Worm (Caenorhabditis elegans) whole organism, young adult: ENCODE results near the gene ZK632.2.

ENCODE experiments used
- B0035.1 ChIP-seq: sonication (generic microtip); optimal IDR thresholded peaks from 2 replicates; lab custom pipeline; 2016; ENCODE audit warnings: missing genetic modification characterization, mild to moderate bottlenecking, missing compliant biosample characterization, missing genotype, missing genetic modification reagents
- B0336.3 ChIP-seq: fragments of 200-800 bp; sonication (Bioruptor generic); IDR thresholded peaks from 2 replicates; pipeline ENCODE4 v1.3.6; 2022; ENCODE audit warnings: missing genetic modification characterization, missing compliant biosample characterization
- D2030.7 ChIP-seq: fragments of 200-800 bp; sonication (Bioruptor generic); IDR thresholded peaks from 2 replicates; pipeline ENCODE4 v1.3.6; 2022; ENCODE audit warnings: missing genetic modification reagents, missing genetic modification characterization, missing compliant biosample characterization
- F23B12.7 ChIP-seq: sonication (generic microtip); optimal IDR thresholded peaks from 2 replicates; lab custom pipeline; 2017; ENCODE audit warnings: missing genetic modification characterization, mild to moderate bottlenecking, missing compliant biosample characterization, antibody characterized with exemption, moderate library complexity; ENCODE audit not compliant: insufficient read depth
- F33H1.4 ChIP-seq: fragments of 200-800 bp; sonication (Bioruptor generic); IDR thresholded peaks from 2 replicates; pipeline ENCODE4 v1.3.6; 2022; ENCODE audit warnings: missing genetic modification reagents, missing genetic modification characterization, missing compliant biosample characterization
- F37B4.10 ChIP-seq: fragments of 200-800 bp; sonication (Bioruptor generic); IDR thresholded peaks from 2 replicates; pipeline ENCODE4 v1.3.6; 2022; ENCODE audit warnings: missing genetic modification characterization, missing compliant biosample characterization
- F49E8.2 ChIP-seq: sonication (generic microtip); optimal IDR thresholded peaks from 3 replicates; lab custom pipeline; 2017; ENCODE audit warnings: missing genetic modification characterization, mild to moderate bottlenecking, missing compliant biosample characterization, antibody characterized with exemption, moderate library complexity; ENCODE audit not compliant: insufficient read depth
- F52B5.7 ChIP-seq: sonication (generic microtip); optimal IDR thresholded peaks from 2 replicates; lab custom pipeline; 2016; ENCODE audit warnings: mild to moderate bottlenecking, missing genetic modification characterization, missing compliant biosample characterization
- T07F8.4 ChIP-seq: sonication (generic microtip); optimal IDR thresholded peaks from 2 replicates; lab custom pipeline; 2016; ENCODE audit warnings: mild to moderate bottlenecking, missing genetic modification characterization, moderate library complexity, missing compliant biosample characterization
- Y53G8AR.9 ChIP-seq: fragments of 200-800 bp; sonication (Bioruptor generic); conservative IDR thresholded peaks from 2 replicates; pipeline ENCODE4 v1.3.6; 2022; ENCODE audit warnings: missing genetic modification reagents, missing genetic modification characterization, missing compliant biosample characterization
- Y56A3A.18 ChIP-seq: fragments of 200-800 bp; sonication (Bioruptor generic); IDR thresholded peaks from 2 replicates; pipeline ENCODE4 v1.3.6; 2022; ENCODE audit warnings: missing genetic modification reagents, missing genetic modification characterization, missing compliant biosample characterization
- ama-1 ChIP-seq, 3 experiments: fragments of 150-350 bp in 1 of 3; sonication (generic microtip) in 2 of 3; optimal IDR thresholded peaks; 2 replicates each; lab custom pipeline; 2014 to 2018; ENCODE audit warnings: missing biosample characterization in 2 of 3, missing genetic modification characterization in 2 of 3, missing genetic modification reagents in 2 of 3
- attf-5 ChIP-seq: fragments of 200-800 bp; sonication (Bioruptor generic); optimal IDR thresholded peaks from 2 replicates; lab custom pipeline; 2018; ENCODE audit warnings: mild to moderate bottlenecking, missing genetic modification characterization, missing compliant biosample characterization
- ccch-3 ChIP-seq: fragments of 200-800 bp; sonication (Bioruptor generic); optimal IDR thresholded peaks from 2 replicates; lab custom pipeline; 2018; ENCODE audit warnings: mild to moderate bottlenecking, missing genetic modification characterization, missing compliant biosample characterization
- ceh-100 ChIP-seq: fragments of 200-800 bp; sonication (Bioruptor generic); IDR thresholded peaks from 2 replicates; pipeline ENCODE4 v1.3.6; 2022; ENCODE audit warnings: missing genetic modification reagents, missing genetic modification characterization, missing compliant biosample characterization
- ceh-79 ChIP-seq: sonication (generic microtip); optimal IDR thresholded peaks from 2 replicates; lab custom pipeline; 2017; ENCODE audit warnings: mild to moderate bottlenecking, missing genetic modification characterization, missing compliant biosample characterization
- egl-44 ChIP-seq: fragments of 200-800 bp; sonication (Bioruptor generic); IDR thresholded peaks from 2 replicates; pipeline ENCODE4 v1.3.6; 2022; ENCODE audit warnings: missing genetic modification reagents, missing genetic modification characterization, missing compliant biosample characterization
- egrh-3 ChIP-seq: fragments of 200-800 bp; sonication (Bioruptor generic); IDR thresholded peaks from 2 replicates; pipeline ENCODE4 v1.3.6; 2022; ENCODE audit warnings: missing genetic modification reagents, missing genetic modification characterization, missing compliant biosample characterization
- ekl-4 ChIP-seq: fragments of 200-800 bp; sonication (Bioruptor generic); IDR thresholded peaks from 2 replicates; pipeline ENCODE4 v1.3.6; 2022; ENCODE audit warnings: missing genetic modification reagents, missing genetic modification characterization, missing compliant biosample characterization
- gei-17 ChIP-seq: fragments of 200-800 bp; sonication (Bioruptor generic); optimal IDR thresholded peaks from 2 replicates; lab custom pipeline; 2018; ENCODE audit warnings: mild to moderate bottlenecking, missing genetic modification characterization, missing compliant biosample characterization
- hlh-26 ChIP-seq: fragments of 200-800 bp; sonication (Bioruptor generic); conservative IDR thresholded peaks from 2 replicates; pipeline ENCODE4 v1.3.6; 2022; ENCODE audit warnings: missing genetic modification reagents, missing genetic modification characterization, missing compliant biosample characterization
- hmg-1.2 ChIP-seq: fragments of 200-800 bp; sonication (Bioruptor generic); IDR thresholded peaks from 2 replicates; pipeline ENCODE4 v1.3.6; 2022; ENCODE audit warnings: missing genetic modification reagents, missing genetic modification characterization, missing compliant biosample characterization
- hrde-1 ChIP-seq: sonication (generic microtip); optimal IDR thresholded peaks from 2 replicates; lab custom pipeline; 2016; ENCODE audit warnings: missing genetic modification characterization, mild to moderate bottlenecking, missing compliant biosample characterization, moderate library complexity, missing genotype, missing genetic modification reagents, borderline replicate concordance
- hsf-1 ChIP-seq: fragments of 200-800 bp; sonication (Bioruptor generic); IDR thresholded peaks from 2 replicates; pipeline ENCODE4 v1.3.6; 2022; ENCODE audit warnings: missing genetic modification reagents, missing genetic modification characterization, missing compliant biosample characterization
- let-607 ChIP-seq, 2 experiments: fragments of 200-800 bp in 1 of 2; sonication (Bioruptor generic) in 1 of 2; sonication (generic microtip) in 1 of 2; optimal IDR thresholded peaks; 2 replicates each; lab custom pipeline; 2016 to 2018; ENCODE audit warnings: mild to moderate bottlenecking in 2 of 2, missing compliant biosample characterization in 2 of 2, missing genetic modification characterization in 2 of 2, moderate library complexity in 2 of 2, missing genotype in 1 of 2
- lin-40 ChIP-seq: sonication (generic microtip); optimal IDR thresholded peaks from 2 replicates; lab custom pipeline; 2016; ENCODE audit warnings: missing genetic modification characterization, mild to moderate bottlenecking, missing compliant biosample characterization, missing genotype, missing genetic modification reagents
- lin-54 ChIP-seq: fragments of 200-800 bp; sonication (Bioruptor generic); optimal IDR thresholded peaks from 2 replicates; lab custom pipeline; 2018; ENCODE audit warnings: mild to moderate bottlenecking, missing genetic modification characterization, missing compliant biosample characterization
- lir-1 ChIP-seq: fragments of 200-800 bp; sonication (Bioruptor generic); conservative IDR thresholded peaks from 2 replicates; pipeline ENCODE4 v1.3.6; 2022; ENCODE audit warnings: missing genetic modification reagents, missing genetic modification characterization, missing compliant biosample characterization
- lsl-1 ChIP-seq: fragments of 200-800 bp; sonication (Bioruptor generic); optimal IDR thresholded peaks from 2 replicates; lab custom pipeline; 2018; ENCODE audit warnings: mild to moderate bottlenecking, missing genetic modification characterization, moderate library complexity, missing compliant biosample characterization
- madf-6 ChIP-seq: fragments of 200-800 bp; sonication (Bioruptor generic); IDR thresholded peaks from 2 replicates; pipeline ENCODE4 v1.3.6; 2022; ENCODE audit warnings: missing genetic modification reagents, missing genetic modification characterization, missing compliant biosample characterization
- nhr-80 ChIP-seq: sonication (generic microtip); optimal IDR thresholded peaks from 2 replicates; lab custom pipeline; 2016; ENCODE audit warnings: missing genetic modification characterization, missing compliant biosample characterization
- pbrm-1 ChIP-seq: fragments of 200-800 bp; sonication (Bioruptor generic); IDR thresholded peaks from 2 replicates; pipeline ENCODE4 v1.3.6; 2022; ENCODE audit warnings: missing genetic modification reagents, missing genetic modification characterization, missing compliant biosample characterization
- pha-4 ChIP-seq: fragments of 150-350 bp; sonication (generic microtip); optimal IDR thresholded peaks from 2 replicates; lab custom pipeline; 2014; ENCODE audit warnings: missing biosample characterization, missing genetic modification reagents, missing genetic modification characterization
- repo-1 ChIP-seq: sonication (generic microtip); optimal IDR thresholded peaks from 2 replicates; lab custom pipeline; 2017; ENCODE audit warnings: mild to moderate bottlenecking, missing genetic modification characterization, missing compliant biosample characterization
- sea-2 ChIP-seq: fragments of 200-800 bp; sonication (Bioruptor generic); IDR thresholded peaks from 2 replicates; pipeline ENCODE4 v1.3.6; 2022; ENCODE audit warnings: missing genetic modification characterization, missing compliant biosample characterization
- snpc-3.4 ChIP-seq: sonication (generic microtip); optimal IDR thresholded peaks from 2 replicates; lab custom pipeline; 2017; ENCODE audit warnings: missing genetic modification characterization, mild to moderate bottlenecking, missing compliant biosample characterization, antibody characterized with exemption, moderate library complexity, missing genotype, missing genetic modification reagents
- snpc-4 ChIP-seq, 5 experiments: fragments of 150-350 bp in 1 of 5; sonication (generic microtip) in 4 of 5; optimal IDR thresholded peaks; 2 replicates each; lab custom pipeline; 2014 to 2018; ENCODE audit warnings: missing genetic modification characterization in 5 of 5, missing biosample characterization in 3 of 5, antibody characterized with exemption in 2 of 5, mild to moderate bottlenecking in 2 of 5, missing compliant biosample characterization in 2 of 5, missing genotype in 2 of 5, moderate library complexity in 2 of 5, missing genetic modification reagents in 1 of 5
- unc-130 ChIP-seq: sonication (generic microtip); optimal IDR thresholded peaks from 2 replicates; lab custom pipeline; 2016; ENCODE audit warnings: missing genetic modification reagents, missing genetic modification characterization, missing compliant biosample characterization
- ztf-22 ChIP-seq: fragments of 200-800 bp; sonication (Bioruptor generic); optimal IDR thresholded peaks from 2 replicates; lab custom pipeline; 2018; ENCODE audit warnings: mild to moderate bottlenecking, missing genetic modification characterization, moderate library complexity, missing compliant biosample characterization
- ztf-25 ChIP-seq: fragments of 200-800 bp; sonication (Bioruptor generic); IDR thresholded peaks from 2 replicates; pipeline ENCODE4 v1.3.6; 2022; ENCODE audit warnings: missing genetic modification reagents, missing genetic modification characterization, missing compliant biosample characterization
- ztf-26 ChIP-seq: sonication (generic microtip); optimal IDR thresholded peaks from 2 replicates; lab custom pipeline; 2017; ENCODE audit warnings: missing genetic modification characterization, missing compliant biosample characterization
- ztf-28 ChIP-seq: fragments of 200-800 bp; sonication (Bioruptor generic); IDR thresholded peaks from 2 replicates; pipeline ENCODE4 v1.3.6; 2022; ENCODE audit warnings: missing genetic modification reagents, missing genetic modification characterization, missing compliant biosample characterization

The ZK632.2 gene

ce11 chrIII:9798478-9799157, at the start of gene ZK632.2:
ZK632.2 (plus strand) TSS chrIII:9799107.
- no peak for TF ChIP-seq ztf-25 (GFP tag; lab: Robert Waterston, UW)
- peak; percentile 26 for TF ChIP-seq lin-54
- TF ChIP-seq hsf-1 (GFP tag; lab: Robert Waterston, UW), result peak; percentile 27; the same call in 1 of the 2 replicates
- TF ChIP-seq hrde-1 (tag; lab: Kevin White, UChicago), result peak; percentile 16
- 0 out of 2 replicates have a peak, but pooled peaks have one; percentile 8 for TF ChIP-seq D2030.7 (GFP tag; lab: Robert Waterston, UW)
- peak; percentile 24 for TF ChIP-seq snpc-3.4
- peak; percentile 3 for TF ChIP-seq F49E8.2
- TF ChIP-seq ceh-79 (tag; lab: Kevin White, UChicago), result no peak
- TF ChIP-seq lsl-1 (GFP tag; lab: Kevin White, UChicago), result peak; percentile 49
- TF ChIP-seq madf-6, result peak; percentile 44; the same call in 1 of the 2 replicates
- TF ChIP-seq hlh-26, result no peak
- TF ChIP-seq ama-1 (optimal IDR thresholded peaks at IDR 0.05; lab: Kevin White, UChicago), result no peak
- peak in 1 of 2 experiments; percentile 0 for TF ChIP-seq ama-1 (GFP tag; optimal IDR thresholded peaks at IDR 0.05; lab: Kevin White, UChicago)

DNA sequence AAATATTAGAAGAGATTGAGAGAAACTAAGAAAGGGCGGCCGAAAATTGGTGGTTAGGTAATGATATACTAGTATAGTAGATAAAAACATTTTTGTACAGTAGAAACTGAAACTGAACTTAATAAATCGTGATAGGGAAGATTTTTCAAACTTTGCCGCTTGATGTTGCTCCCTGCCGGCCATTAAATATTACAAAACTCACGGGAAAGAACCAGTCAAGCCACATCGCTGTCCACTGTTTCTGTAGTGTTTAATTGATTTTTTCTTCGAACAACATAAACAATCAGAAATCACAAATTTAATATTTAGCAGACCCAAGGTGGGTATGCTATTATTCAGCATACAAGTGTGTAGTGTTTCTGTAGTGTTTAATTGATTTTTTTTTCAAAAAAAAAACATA, 47.8 kb upstream of the ZK632.2 start, which contains the start of gene T05G5.5:
Gene T05G5.5 (minus strand): TSS at position 359 of the 400 bp plus-strand sequence.
- no peak for TF ChIP-seq ceh-100
- TF ChIP-seq ztf-28 (GFP tag; lab: Robert Waterston, UW), result no peak
- no peak for TF ChIP-seq gei-17 (GFP tag; lab: Kevin White, UChicago)
- no peak for TF ChIP-seq pha-4
- TF ChIP-seq repo-1 (tag; lab: Kevin White, UChicago), result peak; percentile 65
- no peak for TF ChIP-seq unc-130 (GFP tag; lab: Kevin White, UChicago)
- TF ChIP-seq B0336.3 (GFP tag; lab: Robert Waterston, UW), result no peak
- TF ChIP-seq F37B4.10, result no peak
- TF ChIP-seq F52B5.7, result no peak
- peak; percentile 44; the same call in 1 of the 2 replicates for TF ChIP-seq Y56A3A.18
- TF ChIP-seq attf-5, result no peak
- peak; percentile 28 for TF ChIP-seq nhr-80 (tag; lab: Kevin White, UChicago)
- TF ChIP-seq Y53G8AR.9 (GFP tag; lab: Robert Waterston, UW), result peak; percentile 68; the same call in 1 of the 2 replicates
- TF ChIP-seq F33H1.4 (GFP tag; lab: Robert Waterston, UW), result no peak
- TF ChIP-seq F23B12.7 (tag; lab: Kevin White, UChicago), result no peak
- no peak for TF ChIP-seq hlh-26
- TF ChIP-seq lir-1, result no peak
- 0 out of 2 replicates have a peak, but pooled peaks have one; percentile 18 for TF ChIP-seq ekl-4 (GFP tag; lab: Robert Waterston, UW)
- peak; percentile 28; the same call in 1 of the 2 replicates for TF ChIP-seq madf-6
- TF ChIP-seq ccch-3 (GFP tag; lab: Kevin White, UChicago), result no peak
- peak; percentile 36 for TF ChIP-seq lin-54
- TF ChIP-seq, all 124 proteins: peak for 7

- TF ChIP-seq ztf-25 (GFP tag; lab: Robert Waterston, UW), result no peak
- TF ChIP-seq pbrm-1, result no peak
- TF ChIP-seq nhr-80 (tag; lab: Kevin White, UChicago), result peak; percentile 67
- peak in 1 of 2 experiments; percentile 29 for TF ChIP-seq let-607 (tag; optimal IDR thresholded peaks at IDR 0.05; lab: Kevin White, UChicago)
- TF ChIP-seq egrh-3 (GFP tag; lab: Robert Waterston, UW), result no peak
- no peak for TF ChIP-seq ccch-3 (GFP tag; lab: Kevin White, UChicago)
- TF ChIP-seq ztf-26 (tag; lab: Kevin White, UChicago), result no peak
- TF ChIP-seq ama-1 (optimal IDR thresholded peaks at IDR 0.05; lab: Kevin White, UChicago), result peak; percentile 33
- TF ChIP-seq ama-1 (GFP tag; optimal IDR thresholded peaks at IDR 0.05; lab: Kevin White, UChicago), result no peak
- no peak for TF ChIP-seq sea-2
- TF ChIP-seq T07F8.4 (tag; lab: Kevin White, UChicago), result no peak
- TF ChIP-seq lin-40 (tag; lab: Kevin White, UChicago), result peak; percentile 37
- no peak for TF ChIP-seq snpc-4 (GFP tag; optimal IDR thresholded peaks at IDR 0.05; lab: Kevin White, UChicago)
- peak in 1 of 4 experiments; percentile 28 for TF ChIP-seq snpc-4 (tag; optimal IDR thresholded peaks at IDR 0.05; lab: Kevin White, UChicago)
- TF ChIP-seq ztf-22, result no peak
- peak; percentile 58; the same call in 1 of the 2 replicates for TF ChIP-seq hmg-1.2 (GFP tag; lab: Robert Waterston, UW)
- TF ChIP-seq B0035.1 (tag; lab: Kevin White, UChicago), result no peak
- TF ChIP-seq egl-44 (GFP tag; lab: Robert Waterston, UW), result no peak
- no peak for TF ChIP-seq madf-6
Observed at ce11 chrIII:9752852-9753251, 46.1 kb upstream of the ZK632.2 start, which contains the start of gene ech-6. ech-6 (minus strand) TSS chrIII:9752883.
